Worm (Caenorhabditis elegans) whole organism, midembryonic: ENCODE results near the gene clp-1.

Source experiments
- T22C8.4 ChIP-seq: fragments of 200-800 bp; sonication (Bioruptor generic); IDR thresholded peaks from 2 replicates; pipeline ENCODE4 v1.3.6; 2022; ENCODE audit warnings: missing genetic modification characterization, missing compliant biosample characterization
- cog-1 ChIP-seq: sonication (generic microtip); optimal IDR thresholded peaks from 2 replicates; lab custom pipeline; 2016; ENCODE audit warnings: missing genetic modification characterization, missing compliant biosample characterization
- flt-1 ChIP-seq: fragments of 200-800 bp; sonication (Bioruptor generic); IDR thresholded peaks from 2 replicates; pipeline ENCODE4 v1.3.6; 2022; ENCODE audit warnings: missing genetic modification characterization, missing compliant biosample characterization
- klf-2 ChIP-seq: fragments of 200-800 bp; sonication (Bioruptor generic); conservative IDR thresholded peaks from 2 replicates; pipeline ENCODE4 v1.3.6; 2022; ENCODE audit warnings: missing genetic modification reagents, missing genetic modification characterization, missing compliant biosample characterization
- ref-1 ChIP-seq: fragments of 200-800 bp; sonication (Bioruptor generic); conservative IDR thresholded peaks from 2 replicates; pipeline ENCODE4 v1.3.6; 2022; ENCODE audit warnings: missing genetic modification reagents, missing genetic modification characterization, missing compliant biosample characterization
- tab-1 ChIP-seq: fragments of 200-800 bp; sonication (Bioruptor generic); IDR thresholded peaks from 2 replicates; pipeline ENCODE4 v1.3.6; 2022; ENCODE audit warnings: missing genetic modification characterization, missing compliant biosample characterization
- ztf-23 ChIP-seq: fragments of 200-800 bp; sonication (Bioruptor generic); IDR thresholded peaks from 2 replicates; pipeline ENCODE4 v1.3.6; 2022; ENCODE audit warnings: missing genetic modification reagents, missing genetic modification characterization, missing compliant biosample characterization
- ztf-29 ChIP-seq: fragments of 200-800 bp; sonication (Bioruptor generic); IDR thresholded peaks from 2 replicates; pipeline ENCODE4 v1.3.6; 2022; ENCODE audit warnings: missing genetic modification reagents, missing genetic modification characterization, missing compliant biosample characterization

DNA sequence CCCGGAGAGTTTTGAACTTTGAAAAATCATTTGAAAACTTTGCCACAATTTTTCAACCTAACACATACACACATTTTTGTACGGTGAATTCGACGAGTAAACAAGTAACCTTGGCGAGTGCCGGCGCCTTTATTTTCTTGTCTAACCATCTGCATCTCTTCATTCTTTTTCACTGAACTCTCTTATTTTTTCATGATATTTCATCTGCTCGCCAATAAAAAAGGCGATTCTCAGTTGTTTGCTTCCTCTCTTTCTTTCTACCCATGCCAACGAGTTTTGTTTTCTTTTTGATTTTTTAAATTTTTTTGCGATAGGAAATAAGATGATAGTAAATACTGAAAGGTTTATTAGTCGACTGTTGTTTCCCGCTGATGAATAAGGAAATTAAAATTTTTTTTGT is 1.0 kb upstream of the clp-1 start:
- TF ChIP-seq ztf-23 (GFP tag; lab: Robert Waterston, UW) (no peak), flt-1 (GFP tag; lab: Robert Waterston, UW) (no peak), cog-1 (tag; lab: Kevin White, UChicago) (no peak), ref-1 (GFP tag; lab: Robert Waterston, UW) (no peak), tab-1 (GFP tag; lab: Robert Waterston, UW) (no peak), ztf-29 (GFP tag; lab: Robert Waterston, UW) (no peak), klf-2 (GFP tag; lab: Robert Waterston, UW) (no peak), T22C8.4 (GFP tag; lab: Robert Waterston, UW) (no peak)
